Worm (Caenorhabditis elegans): ENCODE results near the gene adah-1.
A peak's percentile ranks its signal among the peaks of the same experiment; 100 is the strongest.

adah-1 gene

ce11 chrIV:7043430-7043829 lies 19.4 kb downstream of the adah-1 start:
- TF ChIP-seq nhr-11 (tag; optimal IDR thresholded peaks at IDR 0.05) (no peak), nhr-237 (tag; optimal IDR thresholded peaks at IDR 0.05) (no peak), ZK546.5 (tag; optimal IDR thresholded peaks at IDR 0.05) (no peak), fkh-2 (tag; optimal IDR thresholded peaks at IDR 0.05) (no peak), ceh-16 (tag; optimal IDR thresholded peaks at IDR 0.05) (no peak), nhr-67 (tag; optimal IDR thresholded peaks at IDR 0.05) (no peak), egl-5 (tag; optimal IDR thresholded peaks at IDR 0.05) (no peak), nhr-76 (tag; optimal IDR thresholded peaks at IDR 0.05) (no peak), ceh-28 (tag; optimal IDR thresholded peaks at IDR 0.05) (no peak), elt-2 (tag; optimal IDR thresholded peaks at IDR 0.05) (no peak)

DNA sequence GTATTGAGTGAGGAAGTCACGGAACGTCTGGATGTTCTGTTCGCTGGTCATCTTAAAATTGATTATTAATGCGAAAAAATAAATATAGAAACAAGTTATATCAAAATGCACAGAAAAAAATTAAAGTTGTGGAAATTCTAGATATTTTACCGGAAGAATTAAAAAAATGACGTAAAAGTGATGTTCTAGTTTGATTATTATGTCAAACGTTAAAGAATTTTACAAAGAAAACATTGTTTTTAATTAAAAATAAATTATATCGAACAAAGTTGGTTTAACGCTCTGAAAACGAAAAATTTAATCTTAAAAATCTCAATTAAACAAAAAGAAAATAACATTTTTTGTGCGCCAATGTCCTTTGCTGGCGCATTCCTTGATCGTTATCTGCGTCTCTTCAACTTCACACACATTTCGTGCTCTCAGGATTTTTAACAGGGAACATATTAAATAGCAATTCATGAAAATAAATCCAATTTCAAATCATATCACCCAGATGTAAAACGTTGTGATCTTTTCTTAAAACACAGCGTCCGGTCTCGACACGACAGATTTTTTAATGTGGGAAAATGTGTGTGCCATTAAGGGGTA lies 20.6 kb downstream of the adah-1 start, which contains the start of gene tin-9.1:
tin-9.1 (minus strand) TSS at position 51 of the 588 bp plus-strand sequence.
- TF ChIP-seq fos-1 (tag; optimal IDR thresholded peaks at IDR 0.05): no peak
- TF ChIP-seq tbx-2 (tag; optimal IDR thresholded peaks at IDR 0.05): peak; percentile 35
- TF ChIP-seq nhr-11 (tag; optimal IDR thresholded peaks at IDR 0.05): no peak
- TF ChIP-seq nhr-12 (tag; optimal IDR thresholded peaks at IDR 0.05): no peak
- TF ChIP-seq pqm-1 (tag; optimal IDR thresholded peaks at IDR 0.05): peak; percentile 11
- no peak for TF ChIP-seq ceh-9 (tag; optimal IDR thresholded peaks at IDR 0.05)
- peak; percentile 47 for TF ChIP-seq jun-1 (tag; optimal IDR thresholded peaks at IDR 0.05)
- TF ChIP-seq ztf-11 (tag; optimal IDR thresholded peaks at IDR 0.05): no peak
- TF ChIP-seq elt-3 (tag; optimal IDR thresholded peaks at IDR 0.05): no peak
- no peak for TF ChIP-seq daf-12 (tag; optimal IDR thresholded peaks at IDR 0.05)
- TF ChIP-seq ceh-82 (tag; optimal IDR thresholded peaks at IDR 0.05): no peak
- TF ChIP-seq nfya-1 (tag; optimal IDR thresholded peaks at IDR 0.05; ENCODE audit: insufficient read depth): peak; percentile 84
- TF ChIP-seq fkh-2 (tag; optimal IDR thresholded peaks at IDR 0.05): no peak
- no peak for TF ChIP-seq sea-2 (GFP tag; optimal IDR thresholded peaks at IDR 0.05)
- TF ChIP-seq hmg-11 (tag; optimal IDR thresholded peaks at IDR 0.05): peak; percentile 40
- no peak for TF ChIP-seq mml-1 (tag; optimal IDR thresholded peaks at IDR 0.05)
- peak; percentile 19 for TF ChIP-seq elt-1 (tag; optimal IDR thresholded peaks at IDR 0.05)
- no peak for TF ChIP-seq fkh-10 (GFP tag; optimal IDR thresholded peaks at IDR 0.05)
- no peak for TF ChIP-seq nhr-76 (tag; optimal IDR thresholded peaks at IDR 0.05)
- TF ChIP-seq pha-4 (tag; optimal IDR thresholded peaks at IDR 0.05): peak; percentile 89
- peak; percentile 34 for TF ChIP-seq elt-2 (tag; optimal IDR thresholded peaks at IDR 0.05)
- TF ChIP-seq lin-39 (tag; optimal IDR thresholded peaks at IDR 0.05): no peak
- peak; percentile 55 for TF ChIP-seq nhr-25 (tag; optimal IDR thresholded peaks at IDR 0.05)
- peak; percentile 80 for TF ChIP-seq nhr-23 (tag; optimal IDR thresholded peaks at IDR 0.05)
- TF ChIP-seq skn-1 (tag; optimal IDR thresholded peaks at IDR 0.05): no peak
- peak; percentile 76 for TF ChIP-seq lin-15B (tag; optimal IDR thresholded peaks at IDR 0.05)
- TF ChIP-seq ceh-16 (tag; optimal IDR thresholded peaks at IDR 0.05): no peak
- peak; percentile 35 for TF ChIP-seq ceh-28 (tag; optimal IDR thresholded peaks at IDR 0.05)
- TF ChIP-seq eor-1 (tag; optimal IDR thresholded peaks at IDR 0.05): no peak
- TF ChIP-seq nhr-43 (tag; optimal IDR thresholded peaks at IDR 0.05; ENCODE audit: poor library complexity, severe bottlenecking): peak; percentile 35
- TF ChIP-seq nhr-77 (tag; optimal IDR thresholded peaks at IDR 0.05): no peak
- TF ChIP-seq snpc-4 (tag; optimal IDR thresholded peaks at IDR 0.05): peak; percentile 88
- no peak for TF ChIP-seq unc-62 (GFP tag; optimal IDR thresholded peaks at IDR 0.05)
- TF ChIP-seq egl-5 (tag; optimal IDR thresholded peaks at IDR 0.05): no peak
- peak; percentile 2 for TF ChIP-seq R02D3.7 (tag; optimal IDR thresholded peaks at IDR 0.05)

- TF ChIP-seq elt-2 (tag; optimal IDR thresholded peaks at IDR 0.05) (peak; percentile 59), ama-1 (optimal IDR thresholded peaks at IDR 0.05) (no peak), pqm-1 (tag; optimal IDR thresholded peaks at IDR 0.05) (peak; percentile 24), nhr-237 (tag; optimal IDR thresholded peaks at IDR 0.05) (no peak), skn-1 (tag; optimal IDR thresholded peaks at IDR 0.05) (peak; percentile 34)
These were observed 21.4 kb downstream of the adah-1 start for ce11 chrIV:7045362-7045936.
